Fruit fly (Drosophila melanogaster): ENCODE measurements around the gene CG10700.

- TF ChIP-seq pan (optimal IDR thresholded peaks at IDR 0.05): no peak
- TF ChIP-seq CG8478 (optimal IDR thresholded peaks at IDR 0.05): no peak
- TF ChIP-seq psq (optimal IDR thresholded peaks at IDR 0.05): no peak
- no peak for TF ChIP-seq usp (GFP tag; optimal IDR thresholded peaks at IDR 0.05)
- TF ChIP-seq EcR (GFP tag; optimal IDR thresholded peaks at IDR 0.05): no peak
These were observed 45.5 kb downstream of the CG10700 start, which contains the start of gene hook for dm6 chr2L:19033288-19033687.

Data from whole organism.